Worm (Caenorhabditis elegans) whole organism, mixed stage, embryonic: Measurements from ENCODE around the gene his-42.

Experiments used
- bed-3 ChIP-seq: fragments of 200-800 bp; sonication (Bioruptor generic); optimal IDR thresholded peaks from 3 replicates; lab custom pipeline; 2018; ENCODE audit warnings: mild to moderate bottlenecking, missing genetic modification characterization, moderate library complexity, missing compliant biosample characterization
- blmp-1 ChIP-seq: fragments of 150-350 bp; optimal IDR thresholded peaks from 2 replicates; lab custom pipeline; 2014; ENCODE audit warnings: missing biosample characterization, missing genetic modification characterization
- ceh-39 ChIP-seq: fragments of 150-350 bp; optimal IDR thresholded peaks from 2 replicates; lab custom pipeline; 2014; ENCODE audit warnings: missing biosample characterization, missing genetic modification characterization
- ceh-43 ChIP-seq: fragments of 200-800 bp; sonication (Bioruptor generic); optimal IDR thresholded peaks from 2 replicates; lab custom pipeline; 2018; ENCODE audit warnings: mild to moderate bottlenecking, missing genetic modification characterization, moderate library complexity, missing compliant biosample characterization
- ceh-83 ChIP-seq: fragments of 200-800 bp; sonication (Bioruptor generic); optimal IDR thresholded peaks from 2 replicates; lab custom pipeline; 2018; ENCODE audit warnings: mild to moderate bottlenecking, missing genetic modification characterization, missing compliant biosample characterization
- ces-1 ChIP-seq: fragments of 150-350 bp; optimal IDR thresholded peaks from 2 replicates; lab custom pipeline; 2014; ENCODE audit warnings: missing biosample characterization, missing genetic modification reagents, missing genetic modification characterization
- cnd-1 ChIP-seq: fragments of 200-800 bp; sonication (Bioruptor generic); optimal IDR thresholded peaks from 2 replicates; lab custom pipeline; 2018; ENCODE audit warnings: mild to moderate bottlenecking, missing genetic modification characterization, missing compliant biosample characterization
- drap-1 ChIP-seq: fragments of 200-800 bp; sonication (Bioruptor generic); optimal IDR thresholded peaks from 3 replicates; lab custom pipeline; 2018; ENCODE audit warnings: mild to moderate bottlenecking, missing genetic modification characterization, missing compliant biosample characterization
- elt-3 ChIP-seq: fragments of 150-350 bp; optimal IDR thresholded peaks from 2 replicates; lab custom pipeline; 2014; ENCODE audit warnings: missing biosample characterization, missing genetic modification characterization
- flh-1 ChIP-seq: fragments of 200-800 bp; sonication (Bioruptor generic); optimal IDR thresholded peaks from 2 replicates; lab custom pipeline; 2018; ENCODE audit warnings: mild to moderate bottlenecking, missing genetic modification characterization, moderate library complexity, missing compliant biosample characterization
- ham-2 ChIP-seq: fragments of 200-800 bp; sonication (Bioruptor generic); optimal IDR thresholded peaks from 2 replicates; lab custom pipeline; 2018; ENCODE audit warnings: mild to moderate bottlenecking, missing genetic modification characterization, missing compliant biosample characterization
- hlh-1 ChIP-seq: fragments of 150-350 bp; optimal IDR thresholded peaks from 2 replicates; lab custom pipeline; 2014; ENCODE audit warnings: missing biosample characterization, missing genetic modification reagents, missing genetic modification characterization
- lin-13 ChIP-seq: fragments of 150-350 bp; optimal IDR thresholded peaks from 2 replicates; lab custom pipeline; 2014; ENCODE audit warnings: missing biosample characterization, missing genetic modification characterization
- lsy-2 ChIP-seq: fragments of 150-350 bp; optimal IDR thresholded peaks from 2 replicates; lab custom pipeline; 2014; ENCODE audit warnings: missing biosample characterization, missing genetic modification characterization
- mab-5 ChIP-seq: fragments of 150-350 bp; optimal IDR thresholded peaks from 2 replicates; lab custom pipeline; 2014; ENCODE audit warnings: missing biosample characterization, missing genetic modification characterization
- mep-1 ChIP-seq: fragments of 150-350 bp; optimal IDR thresholded peaks from 2 replicates; lab custom pipeline; 2017; ENCODE audit warnings: missing biosample characterization, missing genetic modification reagents, missing genetic modification characterization, inconsistent platforms
- mls-2 ChIP-seq: sonication (generic microtip); optimal IDR thresholded peaks from 2 replicates; lab custom pipeline; 2016; ENCODE audit warnings: mild to moderate bottlenecking, missing genetic modification characterization, moderate library complexity, missing compliant biosample characterization
- nhr-12 ChIP-seq: fragments of 150-350 bp; optimal IDR thresholded peaks from 2 replicates; lab custom pipeline; 2014; ENCODE audit warnings: missing biosample characterization, missing genetic modification characterization
- nhr-2 ChIP-seq: fragments of 150-350 bp; optimal IDR thresholded peaks from 2 replicates; lab custom pipeline; 2014; ENCODE audit warnings: missing biosample characterization, missing genetic modification characterization
- nhr-237 ChIP-seq: fragments of 150-350 bp; optimal IDR thresholded peaks from 2 replicates; lab custom pipeline; 2014; ENCODE audit warnings: missing biosample characterization, missing genetic modification characterization
- nhr-28 ChIP-seq: fragments of 150-350 bp; optimal IDR thresholded peaks from 2 replicates; lab custom pipeline; 2014; ENCODE audit warnings: missing biosample characterization, missing genetic modification characterization
- nhr-76 ChIP-seq: sonication (generic microtip); optimal IDR thresholded peaks from 2 replicates; lab custom pipeline; 2017; ENCODE audit warnings: missing biosample characterization, missing genetic modification characterization
- pha-4 ChIP-seq: fragments of 150-350 bp; optimal IDR thresholded peaks from 2 replicates; lab custom pipeline; 2018; ENCODE audit warnings: missing biosample characterization, missing genetic modification reagents, missing genetic modification characterization
- sem-2 ChIP-seq: fragments of 200-800 bp; sonication (Bioruptor generic); optimal IDR thresholded peaks from 2 replicates; lab custom pipeline; 2018; ENCODE audit warnings: mild to moderate bottlenecking, missing genetic modification characterization, missing compliant biosample characterization
- snpc-4 ChIP-seq: fragments of 150-350 bp; optimal IDR thresholded peaks from 2 replicates; lab custom pipeline; 2014; ENCODE audit warnings: missing biosample characterization, missing genetic modification characterization
- tbx-8 ChIP-seq: fragments of 200-800 bp; sonication (Bioruptor generic); optimal IDR thresholded peaks from 2 replicates; lab custom pipeline; 2018; ENCODE audit warnings: mild to moderate bottlenecking, missing genetic modification characterization, moderate library complexity, missing compliant biosample characterization
- unc-120 ChIP-seq: sonication (generic microtip); optimal IDR thresholded peaks from 2 replicates; lab custom pipeline; 2017; ENCODE audit warnings: missing genetic modification characterization, missing compliant biosample characterization; ENCODE audit not compliant: poor library complexity, severe bottlenecking
- unc-39 ChIP-seq: fragments of 150-350 bp; optimal IDR thresholded peaks from 2 replicates; lab custom pipeline; 2014; ENCODE audit warnings: missing biosample characterization, missing genetic modification characterization
- unc-62 ChIP-seq: fragments of 150-350 bp; optimal IDR thresholded peaks from 2 replicates; lab custom pipeline; 2014; ENCODE audit warnings: missing biosample characterization, missing genetic modification reagents, missing genetic modification characterization

Gene his-42

ce11 chrII:13847366-13847765, 18.9 kb upstream of the his-42 start:
- TF ChIP-seq unc-120 (tag; lab: Kevin White, UChicago) (peak; percentile 15), bed-3 (GFP tag; lab: Kevin White, UChicago) (no peak), cnd-1 (tag; lab: Kevin White, UChicago) (peak; percentile 37), ceh-83 (GFP tag; lab: Kevin White, UChicago) (no peak), lsy-2 (tag; lab: Kevin White, UChicago) (no peak), hlh-1 (peak; percentile 20), nhr-2 (tag; lab: Kevin White, UChicago) (peak; percentile 7), blmp-1 (no peak)
- TF ChIP-seq, all 35 proteins: peak for 4

ce11 chrII:13846018-13846417, 17.5 kb upstream of the his-42 start:
- TF ChIP-seq mls-2: no peak
- TF ChIP-seq pha-4 (tag; lab: Kevin White, UChicago): no peak
- no peak for TF ChIP-seq ceh-39
- no peak for TF ChIP-seq lsy-2 (tag; lab: Kevin White, UChicago)
- TF ChIP-seq unc-39 (tag; lab: Kevin White, UChicago): no peak
- no peak for TF ChIP-seq unc-120 (tag; lab: Kevin White, UChicago)
- no peak for TF ChIP-seq nhr-237
- no peak for TF ChIP-seq flh-1
- no peak for TF ChIP-seq ces-1
- TF ChIP-seq ceh-43 (GFP tag; lab: Kevin White, UChicago): no peak
- TF ChIP-seq elt-3 (tag; lab: Kevin White, UChicago): no peak
- no peak for TF ChIP-seq drap-1
- TF ChIP-seq nhr-12 (tag; lab: Kevin White, UChicago): no peak
- TF ChIP-seq mep-1 (tag; lab: Kevin White, UChicago): no peak

- TF ChIP-seq mab-5 (no peak), ceh-39 (no peak), ham-2 (GFP tag; lab: Kevin White, UChicago) (no peak), pha-4 (tag; lab: Kevin White, UChicago) (no peak), mep-1 (tag; lab: Kevin White, UChicago) (no peak), sem-2 (GFP tag; lab: Kevin White, UChicago) (no peak), bed-3 (GFP tag; lab: Kevin White, UChicago) (no peak), unc-62 (GFP tag; lab: Kevin White, UChicago) (no peak), nhr-2 (tag; lab: Kevin White, UChicago) (no peak)
Measured at ce11 chrII:13842340-13842739, 13.8 kb upstream of the his-42 start.

ce11 chrII:13841106-13841854, 12.8 kb upstream of the his-42 start, which contains the start of gene F08G2.7:
F08G2.7 (minus strand) TSS chrII:13841156.
- TF ChIP-seq mab-5 (no peak), ceh-83 (GFP tag; lab: Kevin White, UChicago) (no peak), pha-4 (tag; lab: Kevin White, UChicago) (no peak), ceh-43 (GFP tag; lab: Kevin White, UChicago) (no peak), ham-2 (GFP tag; lab: Kevin White, UChicago) (no peak), hlh-1 (peak; percentile 78), ceh-39 (no peak), nhr-237 (no peak), bed-3 (GFP tag; lab: Kevin White, UChicago) (no peak), ces-1 (no peak), tbx-8 (no peak), nhr-2 (tag; lab: Kevin White, UChicago) (peak; percentile 25)

- TF ChIP-seq unc-39 (tag; lab: Kevin White, UChicago): no peak
- TF ChIP-seq pha-4 (tag; lab: Kevin White, UChicago): no peak
- TF ChIP-seq lin-13: no peak
- TF ChIP-seq nhr-2 (tag; lab: Kevin White, UChicago): no peak
- no peak for TF ChIP-seq nhr-76 (tag; lab: Kevin White, UChicago)
- no peak for TF ChIP-seq elt-3 (tag; lab: Kevin White, UChicago)
- no peak for TF ChIP-seq mls-2
- TF ChIP-seq nhr-28 (tag; lab: Kevin White, UChicago): no peak
- TF ChIP-seq snpc-4 (tag; lab: Kevin White, UChicago): no peak
- TF ChIP-seq, all 35 proteins: peak for 0
Measured at ce11 chrII:13839454-13839853, 11.0 kb upstream of the his-42 start.
